Worm (Caenorhabditis elegans) whole organism, early embryonic: ENCODE measurements around the gene try-13.

Experiments
- aly-1 ChIP-seq: sonication (generic microtip); optimal IDR thresholded peaks from 2 replicates; lab custom pipeline; 2016; ENCODE audit warnings: missing genetic modification characterization, missing compliant biosample characterization
- ets-7 ChIP-seq: sonication (generic microtip); optimal IDR thresholded peaks from 2 replicates; lab custom pipeline; 2016; ENCODE audit warnings: missing genotype, missing genetic modification characterization, missing compliant biosample characterization

ce11 chrV:7411695-7412094 lies 28.2 kb upstream of the try-13 start, which contains the start of gene str-41:
- no peak for TF ChIP-seq aly-1
- TF ChIP-seq ets-7 (tag; lab: Kevin White, UChicago): no peak
